Worm (Caenorhabditis elegans) whole organism, L4 larva: Measurements from ENCODE around the gene C12D5.10.

Experiments used
- Y75B8A.6 ChIP-seq: fragments of 200-800 bp; sonication (Bioruptor generic); IDR thresholded peaks from 2 replicates; pipeline ENCODE4 v1.3.6; 2022; ENCODE audit warnings: missing genetic modification reagents, missing genetic modification characterization, missing compliant biosample characterization
- ceh-82 ChIP-seq: sonication (generic microtip); optimal IDR thresholded peaks from 2 replicates; lab custom pipeline; 2017; ENCODE audit warnings: missing biosample characterization, missing genetic modification characterization
- dmd-8 ChIP-seq: fragments of 200-800 bp; sonication (Bioruptor generic); IDR thresholded peaks from 2 replicates; pipeline ENCODE4 v1.3.6; 2022; ENCODE audit warnings: missing genetic modification characterization, missing compliant biosample characterization
- hlh-30 ChIP-seq: sonication (generic microtip); optimal IDR thresholded peaks from 2 replicates; lab custom pipeline; 2017; ENCODE audit warnings: antibody characterized with exemption, mild to moderate bottlenecking, missing genetic modification characterization, missing compliant biosample characterization; ENCODE audit not compliant: insufficient read depth
- lsy-2 ChIP-seq, 2 experiments: fragments of 150-350 bp in 1 of 2; sonication (generic microtip) in 1 of 2; optimal IDR thresholded peaks; 2 replicates each; lab custom pipeline; 2014 to 2017; ENCODE audit warnings: missing biosample characterization in 2 of 2, missing genetic modification characterization in 2 of 2
- mdl-1 ChIP-seq, 2 experiments: fragments of 150-350 bp in 1 of 2; sonication (generic microtip) in 1 of 2; optimal IDR thresholded peaks; 2 replicates each; lab custom pipeline; 2014 to 2017; ENCODE audit warnings: missing biosample characterization in 2 of 2, missing genetic modification characterization in 2 of 2
- zag-1 ChIP-seq: fragments of 150-350 bp; optimal IDR thresholded peaks from 2 replicates; lab custom pipeline; 2014; ENCODE audit warnings: missing biosample characterization, missing genetic modification characterization

ce11 chrV:7726927-7727326 is 33.6 kb upstream of the C12D5.10 start:
- TF ChIP-seq zag-1 (tag; lab: Kevin White, UChicago) (no peak), ceh-82 (no peak), Y75B8A.6 (GFP tag; lab: Robert Waterston, UW) (no peak), mdl-1 (tag; optimal IDR thresholded peaks at IDR 0.05; lab: Kevin White, UChicago) (no peak), hlh-30 (tag; lab: Kevin White, UChicago) (no peak), lsy-2 (tag; optimal IDR thresholded peaks at IDR 0.05; lab: Kevin White, UChicago) (no peak), dmd-8 (no peak)
